Worm (Caenorhabditis elegans) whole organism, L4 larva: ENCODE results near the gene plg-1.
A peak's percentile ranks its signal among the peaks of the same experiment; 100 is the strongest.

Experiments
- ZK337.2 ChIP-seq: fragments of 200-800 bp; sonication (Bioruptor generic); IDR thresholded peaks from 2 replicates; pipeline ENCODE4 v1.3.6; 2022; ENCODE audit warnings: missing genetic modification reagents, missing genetic modification characterization, missing compliant biosample characterization
- aha-1 ChIP-seq: fragments of 150-350 bp; peaks from one replicate; lab custom pipeline; 2014; ENCODE audit warnings: missing biosample characterization, missing genetic modification characterization
- aly-2 ChIP-seq: sonication (generic microtip); optimal IDR thresholded peaks from 2 replicates; lab custom pipeline; 2018; ENCODE audit warnings: missing biosample characterization, missing genetic modification characterization
- ceh-20 ChIP-seq: fragments of 200-800 bp; sonication (Bioruptor generic); IDR thresholded peaks from 2 replicates; pipeline ENCODE4 v1.3.6; 2022; ENCODE audit warnings: missing genetic modification reagents, missing genetic modification characterization, missing compliant biosample characterization
- ceh-44 ChIP-seq: fragments of 200-800 bp; sonication (Bioruptor generic); IDR thresholded peaks from 2 replicates; pipeline ENCODE4 v1.3.6; 2022; ENCODE audit warnings: missing genetic modification reagents, missing genetic modification characterization, missing compliant biosample characterization
- ces-1 ChIP-seq: fragments of 150-350 bp; sonication (generic microtip); optimal IDR thresholded peaks from 4 replicates; lab custom pipeline; 2014; ENCODE audit warnings: missing biosample characterization, missing genetic modification reagents, missing genetic modification characterization
- ctbp-1 ChIP-seq: fragments of 200-800 bp; sonication (Bioruptor generic); IDR thresholded peaks from 2 replicates; pipeline ENCODE4 v1.3.6; 2022; ENCODE audit warnings: missing genetic modification reagents, missing genetic modification characterization, missing compliant biosample characterization
- daf-19 ChIP-seq: fragments of 200-800 bp; sonication (Bioruptor generic); conservative IDR thresholded peaks from 2 replicates; pipeline ENCODE4 v1.3.6; 2022; ENCODE audit warnings: missing genetic modification characterization, missing compliant biosample characterization
- dmd-6 ChIP-seq: fragments of 200-800 bp; sonication (Bioruptor generic); IDR thresholded peaks from 2 replicates; pipeline ENCODE4 v1.3.6; 2022; ENCODE audit warnings: missing genetic modification reagents, missing genetic modification characterization, missing compliant biosample characterization
- dmd-8 ChIP-seq: fragments of 200-800 bp; sonication (Bioruptor generic); IDR thresholded peaks from 2 replicates; pipeline ENCODE4 v1.3.6; 2022; ENCODE audit warnings: missing genetic modification characterization, missing compliant biosample characterization
- dmd-9 ChIP-seq: fragments of 200-800 bp; sonication (Bioruptor generic); IDR thresholded peaks from 2 replicates; pipeline ENCODE4 v1.3.6; 2022; ENCODE audit warnings: missing genetic modification reagents, missing genetic modification characterization, missing compliant biosample characterization
- dve-1 ChIP-seq: sonication (generic microtip); optimal IDR thresholded peaks from 2 replicates; lab custom pipeline; 2017; ENCODE audit warnings: antibody characterized with exemption, mild to moderate bottlenecking, missing genetic modification characterization, missing compliant biosample characterization; ENCODE audit not compliant: insufficient read depth
- egl-27 ChIP-seq: sonication (generic microtip); optimal IDR thresholded peaks from 3 replicates; lab custom pipeline; 2017; ENCODE audit warnings: missing biosample characterization, missing genetic modification reagents, missing genetic modification characterization
- egl-43 ChIP-seq: fragments of 200-800 bp; sonication (Bioruptor generic); IDR thresholded peaks from 2 replicates; pipeline ENCODE4 v1.3.6; 2022; ENCODE audit warnings: missing genetic modification reagents, missing genetic modification characterization, missing compliant biosample characterization
- fkh-10 ChIP-seq: fragments of 150-350 bp; optimal IDR thresholded peaks from 2 replicates; lab custom pipeline; 2014; ENCODE audit warnings: missing biosample characterization, missing genetic modification reagents, missing genetic modification characterization
- hlh-30 ChIP-seq: sonication (generic microtip); optimal IDR thresholded peaks from 2 replicates; lab custom pipeline; 2017; ENCODE audit warnings: antibody characterized with exemption, mild to moderate bottlenecking, missing genetic modification characterization, missing compliant biosample characterization; ENCODE audit not compliant: insufficient read depth
- hmg-1.1 ChIP-seq: fragments of 200-800 bp; sonication (Bioruptor generic); IDR thresholded peaks from 2 replicates; pipeline ENCODE4 v1.3.6; 2022; ENCODE audit warnings: missing genetic modification reagents, missing genetic modification characterization, missing compliant biosample characterization
- jun-1 ChIP-seq: fragments of 150-350 bp; optimal IDR thresholded peaks from 2 replicates; lab custom pipeline; 2014; ENCODE audit warnings: missing biosample characterization, missing genetic modification reagents, missing genetic modification characterization
- lin-1 ChIP-seq: fragments of 200-800 bp; sonication (Bioruptor generic); IDR thresholded peaks from 2 replicates; pipeline ENCODE4 v1.3.6; 2022; ENCODE audit warnings: missing genetic modification reagents, missing genetic modification characterization, missing compliant biosample characterization
- lsy-2 ChIP-seq, 2 experiments: fragments of 150-350 bp in 1 of 2; sonication (generic microtip) in 1 of 2; optimal IDR thresholded peaks; 2 replicates each; lab custom pipeline; 2014 to 2017; ENCODE audit warnings: missing biosample characterization in 2 of 2, missing genetic modification characterization in 2 of 2
- madf-9 ChIP-seq: fragments of 200-800 bp; sonication (Bioruptor generic); conservative IDR thresholded peaks from 2 replicates; pipeline ENCODE4 v1.3.6; 2022; ENCODE audit warnings: missing genetic modification reagents, missing genetic modification characterization, missing compliant biosample characterization
- mep-1 ChIP-seq: fragments of 150-350 bp; sonication (generic microtip); optimal IDR thresholded peaks from 3 replicates; lab custom pipeline; 2014; ENCODE audit warnings: missing biosample characterization, missing genetic modification characterization
- mes-2 ChIP-seq: sonication (generic microtip); optimal IDR thresholded peaks from 2 replicates; lab custom pipeline; 2016; ENCODE audit warnings: missing genotype, mild to moderate bottlenecking, missing genetic modification characterization, missing compliant biosample characterization; ENCODE audit not compliant: poor library complexity, severe bottlenecking
- nhr-10 ChIP-seq: fragments of 150-350 bp; optimal IDR thresholded peaks from 2 replicates; lab custom pipeline; 2014; ENCODE audit warnings: missing biosample characterization, missing genetic modification characterization
- nhr-102 ChIP-seq: sonication (generic microtip); optimal IDR thresholded peaks from 2 replicates; lab custom pipeline; 2016; ENCODE audit warnings: mild to moderate bottlenecking, missing genetic modification characterization, moderate library complexity, missing compliant biosample characterization
- nhr-237 ChIP-seq: sonication (generic microtip); optimal IDR thresholded peaks from 2 replicates; lab custom pipeline; 2017; ENCODE audit warnings: missing biosample characterization, missing genetic modification characterization
- nhr-28 ChIP-seq: fragments of 150-350 bp; optimal IDR thresholded peaks from 2 replicates; lab custom pipeline; 2014; ENCODE audit warnings: missing biosample characterization, missing genetic modification characterization
- nhr-48 ChIP-seq: sonication (generic microtip); optimal IDR thresholded peaks from 2 replicates; lab custom pipeline; 2016; ENCODE audit warnings: mild to moderate bottlenecking, missing genetic modification characterization, missing compliant biosample characterization
- nhr-6 ChIP-seq: fragments of 150-350 bp; optimal IDR thresholded peaks from 2 replicates; lab custom pipeline; 2014; ENCODE audit warnings: missing biosample characterization, missing genetic modification characterization
- nhr-76 ChIP-seq: fragments of 150-350 bp; optimal IDR thresholded peaks from 2 replicates; lab custom pipeline; 2014; ENCODE audit warnings: missing biosample characterization, missing genetic modification characterization
- rbr-2 ChIP-seq: sonication (generic microtip); optimal IDR thresholded peaks from 2 replicates; lab custom pipeline; 2016; ENCODE audit warnings: missing genotype, missing genetic modification characterization, missing compliant biosample characterization
- set-16 ChIP-seq: fragments of 200-800 bp; sonication (Bioruptor generic); IDR thresholded peaks from 2 replicates; pipeline ENCODE4 v1.3.6; 2022; ENCODE audit warnings: missing genetic modification reagents, missing genetic modification characterization, missing compliant biosample characterization
- skn-1 ChIP-seq: fragments of 150-350 bp; optimal IDR thresholded peaks from 2 replicates; lab custom pipeline; 2014; ENCODE audit warnings: missing biosample characterization, missing genetic modification characterization
- spr-1 ChIP-seq: sonication (generic microtip); optimal IDR thresholded peaks from 2 replicates; lab custom pipeline; 2016; ENCODE audit warnings: mild to moderate bottlenecking, missing genetic modification characterization, missing compliant biosample characterization
- spr-3 ChIP-seq: fragments of 200-800 bp; sonication (Bioruptor generic); optimal IDR thresholded peaks from 2 replicates; lab custom pipeline; 2018; ENCODE audit warnings: mild to moderate bottlenecking, missing genetic modification characterization, missing compliant biosample characterization
- unc-130 ChIP-seq: sonication (generic microtip); optimal IDR thresholded peaks from 2 replicates; lab custom pipeline; 2016; ENCODE audit warnings: missing genetic modification reagents, missing genetic modification characterization, missing compliant biosample characterization
- unc-39 ChIP-seq: sonication (generic microtip); optimal IDR thresholded peaks from 2 replicates; lab custom pipeline; 2017; ENCODE audit warnings: missing biosample characterization, missing genetic modification characterization
- unc-62 ChIP-seq, 3 experiments: fragments of 150-350 bp in 1 of 3; sonication (generic microtip); optimal IDR thresholded peaks in 2 of 3; peaks in 1 of 3; 1 replicate in 1 of 3; 2 replicates in 2 of 3; lab custom pipeline; 2014 to 2017; ENCODE audit warnings: missing biosample characterization in 3 of 3, missing genetic modification characterization in 3 of 3, missing genetic modification reagents in 3 of 3, missing genotype in 1 of 3
- zag-1 ChIP-seq: fragments of 150-350 bp; optimal IDR thresholded peaks from 2 replicates; lab custom pipeline; 2014; ENCODE audit warnings: missing biosample characterization, missing genetic modification characterization
- zip-11 ChIP-seq: fragments of 200-800 bp; sonication (Bioruptor generic); IDR thresholded peaks from 2 replicates; pipeline ENCODE4 v1.3.6; 2022; ENCODE audit warnings: missing genetic modification characterization, missing compliant biosample characterization
- ztf-7 ChIP-seq: fragments of 150-350 bp; optimal IDR thresholded peaks from 2 replicates; lab custom pipeline; 2014; ENCODE audit warnings: missing biosample characterization, missing genetic modification characterization

Gene plg-1

DNA sequence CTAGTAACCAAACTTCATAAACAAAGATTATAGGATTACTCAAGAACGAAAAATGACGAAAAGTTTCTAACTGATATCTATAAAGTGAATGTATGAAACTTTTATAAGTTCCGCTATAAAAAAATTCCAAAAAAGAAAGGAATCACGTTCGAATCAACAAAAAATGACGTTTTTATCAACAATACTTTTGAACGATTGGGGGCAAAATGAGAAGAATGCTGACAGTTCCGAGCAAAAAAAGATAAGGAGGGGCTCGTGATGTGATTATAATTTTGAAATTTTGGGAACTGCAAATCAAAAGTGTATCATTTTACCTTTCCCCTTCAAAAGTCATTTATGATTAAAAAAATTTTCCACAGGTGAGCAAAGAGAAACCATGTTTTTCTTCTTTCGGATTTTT lies 26.9 kb downstream of the plg-1 start (continued):
- TF ChIP-seq zag-1 (tag; lab: Kevin White, UChicago) (no peak), unc-39 (tag; lab: Kevin White, UChicago) (no peak), nhr-6 (tag; lab: Kevin White, UChicago) (no peak), nhr-237 (no peak)

DNA sequence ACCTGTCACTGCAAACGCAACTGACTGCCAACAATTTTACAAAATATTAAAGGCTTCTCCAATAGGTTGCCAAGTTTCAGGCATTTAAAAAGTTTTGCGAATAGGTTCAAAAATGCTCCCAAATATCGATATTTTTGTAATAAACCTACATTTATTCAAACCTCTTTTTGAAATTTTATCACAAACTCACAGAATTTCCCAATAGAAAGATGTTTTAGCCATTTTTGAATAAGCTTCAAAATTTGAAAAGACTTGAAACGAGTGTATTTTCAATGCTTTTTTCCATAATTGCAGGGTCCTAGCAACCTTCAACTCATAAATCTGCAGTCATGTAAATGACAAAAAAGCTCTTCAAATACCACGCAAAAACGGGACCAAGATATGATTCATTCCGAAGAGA lies 30.3 kb downstream of the plg-1 start:
- TF ChIP-seq madf-9 (GFP tag; lab: Robert Waterston, UW) (no peak), egl-27 (tag; lab: Kevin White, UChicago) (no peak), dmd-6 (GFP tag; lab: Robert Waterston, UW) (no peak), mep-1 (no peak), unc-62 (GFP tag; optimal IDR thresholded peaks at IDR 0.05 in 1 of 2; lab: Kevin White, UChicago) (peak in 1 of 2 experiments; percentile 74), unc-62 (tag; optimal IDR thresholded peaks at IDR 0.05; lab: Kevin White, UChicago) (no peak), lin-1 (no peak), nhr-102 (tag; lab: Kevin White, UChicago) (no peak), unc-130 (GFP tag; lab: Kevin White, UChicago) (no peak), spr-1 (tag; lab: Kevin White, UChicago) (no peak), aha-1 (tag; lab: Kevin White, UChicago) (peak; percentile 55), dmd-9 (GFP tag; lab: Robert Waterston, UW) (no peak), ces-1 (GFP tag; lab: Kevin White, UChicago) (no peak), set-16 (no peak), zip-11 (GFP tag; lab: Robert Waterston, UW) (no peak), spr-3 (GFP tag; lab: Kevin White, UChicago) (no peak), nhr-48 (no peak), ceh-20 (GFP tag; lab: Robert Waterston, UW) (no peak)

DNA sequence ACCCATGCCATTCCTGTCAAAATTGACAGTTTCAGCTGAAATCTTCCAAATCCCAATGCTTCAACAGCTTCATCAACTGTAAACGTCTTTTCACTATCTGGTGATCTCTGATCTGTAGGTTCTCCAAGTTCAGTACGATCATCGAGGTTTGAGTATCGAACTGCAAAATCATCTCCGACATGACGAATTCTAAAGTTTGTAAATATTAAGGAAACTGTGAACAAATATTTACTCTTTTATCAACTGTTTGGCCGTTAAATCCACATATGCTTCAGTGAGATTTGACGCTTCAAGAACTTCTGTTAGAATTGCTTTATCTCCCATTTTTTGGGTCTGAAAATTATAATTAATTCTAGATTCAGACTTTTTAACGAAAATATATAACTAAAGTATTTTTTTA lies 33.1 kb downstream of the plg-1 start, which contains the start of gene svop-1:
Gene svop-1 (minus strand): TSS at position 339 of the 400 bp plus-strand sequence.
- TF ChIP-seq nhr-76 (tag; lab: Kevin White, UChicago) (no peak), unc-62 (GFP tag; optimal IDR thresholded peaks at IDR 0.05 in 1 of 2; lab: Kevin White, UChicago) (peak in 1 of 2 experiments; percentile 7), unc-62 (tag; optimal IDR thresholded peaks at IDR 0.05; lab: Kevin White, UChicago) (no peak)
- TF ChIP-seq, all 104 proteins: peak for 1

DNA sequence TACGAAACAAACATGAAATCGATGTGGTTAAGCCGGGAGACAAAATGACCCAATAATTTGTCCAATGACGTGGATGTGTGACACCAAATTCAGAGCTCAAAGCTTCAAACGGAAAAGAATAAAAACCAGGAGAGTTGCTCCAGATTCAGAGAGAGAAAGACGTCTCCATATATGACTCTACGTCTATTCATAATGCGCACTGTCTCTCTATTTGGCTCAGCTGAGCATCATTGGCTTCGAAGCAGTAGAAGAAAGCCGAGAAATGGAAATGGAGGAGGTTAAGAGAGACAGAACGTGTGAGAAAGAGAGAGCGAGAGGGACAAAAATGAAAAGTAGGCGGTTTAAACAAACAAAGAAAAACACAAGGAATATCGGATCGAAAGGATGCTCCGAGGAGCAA lies 34.2 kb downstream of the plg-1 start:
- TF ChIP-seq lsy-2 (tag; optimal IDR thresholded peaks at IDR 0.05; lab: Kevin White, UChicago) (peak in 1 of 2 experiments; percentile 32), ZK337.2 (GFP tag; lab: Robert Waterston, UW) (no peak), madf-9 (GFP tag; lab: Robert Waterston, UW) (no peak), mep-1 (peak; percentile 20), nhr-28 (no peak), unc-62 (GFP tag; optimal IDR thresholded peaks at IDR 0.05 in 1 of 2; lab: Kevin White, UChicago) (peak in 1 of 2 experiments; percentile 55), unc-62 (tag; optimal IDR thresholded peaks at IDR 0.05; lab: Kevin White, UChicago) (no peak), dmd-9 (GFP tag; lab: Robert Waterston, UW) (no peak), hmg-1.1 (GFP tag; lab: Robert Waterston, UW) (peak; percentile 24; the same call in 1 of the 2 replicates), ceh-44 (no peak), skn-1 (no peak), nhr-10 (tag; lab: Kevin White, UChicago) (no peak), rbr-2 (peak; percentile 33), hlh-30 (tag; lab: Kevin White, UChicago) (peak; percentile 40), fkh-10 (GFP tag; lab: Kevin White, UChicago) (no peak), egl-27 (tag; lab: Kevin White, UChicago) (no peak), aly-2 (tag; lab: Kevin White, UChicago) (no peak), ztf-7 (tag; lab: Kevin White, UChicago) (no peak), dmd-8 (no peak), nhr-76 (tag; lab: Kevin White, UChicago) (no peak), jun-1 (tag; lab: Kevin White, UChicago) (no peak), mes-2 (tag; lab: Kevin White, UChicago) (no peak), ctbp-1 (GFP tag; lab: Robert Waterston, UW) (no peak), egl-43 (GFP tag; lab: Robert Waterston, UW) (no peak), dve-1 (tag; lab: Kevin White, UChicago) (peak; percentile 16), daf-19 (no peak)
- TF ChIP-seq, all 104 proteins: peak for 7
